Fruit fly (Drosophila melanogaster): ENCODE data around the gene Trs33.

DNA sequence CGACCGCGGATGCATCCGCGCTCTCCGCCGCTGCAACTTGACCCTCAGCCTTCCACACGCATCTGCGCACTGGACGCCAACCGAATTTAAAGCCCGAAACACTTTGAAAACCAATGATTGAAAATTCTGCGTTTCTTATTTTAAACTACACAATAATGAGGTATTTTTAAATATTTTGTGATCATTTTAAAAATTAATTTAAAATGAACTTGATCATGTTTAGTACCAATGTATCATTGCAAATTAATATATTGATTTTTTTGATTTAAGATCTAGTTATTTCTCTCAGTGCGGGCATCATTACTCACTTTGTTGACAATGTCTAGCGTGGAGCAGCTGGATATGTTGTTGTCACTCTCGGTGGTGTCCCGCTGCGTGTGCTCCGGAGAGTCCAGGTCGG is 16.0 kb upstream of the Trs33 start:
- TF ChIP-seq insv (optimal IDR thresholded peaks at IDR 0.05) (no peak), ttk (optimal IDR thresholded peaks at IDR 0.05) (no peak), Sin3A (optimal IDR thresholded peaks at IDR 0.05) (no peak), psq (optimal IDR thresholded peaks at IDR 0.05) (no peak), h (optimal IDR thresholded peaks at IDR 0.05) (no peak), Myc (optimal IDR thresholded peaks at IDR 0.05) (no peak)

Data from Kc167 (cell line).